Fruit fly (Drosophila melanogaster) whole organism, embryonic: Measurements from ENCODE around the gene Moca-cyp.

Experiments
- Atf-2 ChIP-seq: fragments of 200-800 bp; sonication (Bioruptor generic); optimal IDR thresholded peaks from 2 replicates; lab custom pipeline; 2016; ENCODE audit warnings: missing biosample characterization, missing genetic modification characterization
- Atf6 ChIP-seq: fragments of 200-800 bp; sonication (Bioruptor generic); IDR thresholded peaks from 2 replicates; pipeline ENCODE4 v1.3.6; 2022; ENCODE audit warnings: missing biosample characterization, missing genetic modification characterization
- B-H1 ChIP-seq: fragments of 200-800 bp; sonication (Bioruptor generic); IDR thresholded peaks from 3 replicates; pipeline ENCODE4 v1.3.6; 2022; ENCODE audit warnings: missing biosample characterization, missing genetic modification characterization
- CG10543 ChIP-seq: fragments of 200-800 bp; sonication (Bioruptor generic); optimal IDR thresholded peaks from 3 replicates; lab custom pipeline; 2017; ENCODE audit warnings: missing biosample characterization, mild to moderate bottlenecking, missing genetic modification characterization, moderate library complexity
- CG10959 ChIP-seq: fragments of 200-800 bp; sonication (Bioruptor generic); IDR thresholded peaks from 2 replicates; pipeline ENCODE4 v1.3.6; 2022; ENCODE audit warnings: missing biosample characterization, missing genetic modification characterization
- CG12769 ChIP-seq: fragments of 200-800 bp; sonication (Bioruptor generic); optimal IDR thresholded peaks from 2 replicates; lab custom pipeline; 2019; ENCODE audit warnings: missing biosample characterization, mild to moderate bottlenecking, missing genetic modification characterization, moderate library complexity
- CG2875 ChIP-seq: fragments of 200-800 bp; sonication (Bioruptor generic); optimal IDR thresholded peaks from 2 replicates; lab custom pipeline; 2017; ENCODE audit warnings: missing biosample characterization, mild to moderate bottlenecking, missing genetic modification characterization, missing genetic modification reagents
- CG32767 ChIP-seq: fragments of 200-800 bp; sonication (Bioruptor generic); IDR thresholded peaks from 2 replicates; pipeline ENCODE4 v1.3.6; 2022; ENCODE audit warnings: missing biosample characterization, missing genetic modification characterization
- CG34422 ChIP-seq: fragments of 200-800 bp; sonication (Bioruptor generic); IDR thresholded peaks from 3 replicates; pipeline ENCODE4 v1.3.6; 2022; ENCODE audit warnings: missing biosample characterization, missing genetic modification characterization
- CG3838 ChIP-seq: fragments of 200-800 bp; sonication (Bioruptor generic); optimal IDR thresholded peaks from 3 replicates; lab custom pipeline; 2016; ENCODE audit warnings: missing biosample characterization, missing genetic modification characterization
- CG3847 ChIP-seq: fragments of 200-800 bp; sonication (Bioruptor generic); IDR thresholded peaks from 2 replicates; pipeline ENCODE4 v1.3.6; 2022; ENCODE audit warnings: missing biosample characterization, missing genetic modification characterization
- CG3995 ChIP-seq: fragments of 200-800 bp; sonication (Bioruptor generic); optimal IDR thresholded peaks from 3 replicates; lab custom pipeline; 2016; ENCODE audit warnings: missing biosample characterization, missing genetic modification characterization
- CG4328 ChIP-seq: fragments of 200-800 bp; sonication (Bioruptor generic); optimal IDR thresholded peaks from 3 replicates; lab custom pipeline; 2017; ENCODE audit warnings: missing biosample characterization, missing genetic modification reagents, missing genetic modification characterization
- CG6254 ChIP-seq: fragments of 200-800 bp; sonication (Bioruptor generic); optimal IDR thresholded peaks from 3 replicates; lab custom pipeline; 2017; ENCODE audit warnings: mild to moderate bottlenecking, missing biosample characterization, missing genetic modification reagents, missing genetic modification characterization
- CG7357 ChIP-seq: fragments of 200-800 bp; sonication (Bioruptor generic); IDR thresholded peaks from 3 replicates; pipeline ENCODE4 v1.3.6; 2022; ENCODE audit warnings: missing biosample characterization, missing genetic modification characterization
- CG8765 ChIP-seq: fragments of 200-800 bp; sonication (Bioruptor generic); IDR thresholded peaks from 2 replicates; pipeline ENCODE4 v1.3.6; 2022; ENCODE audit warnings: missing biosample characterization, missing genetic modification characterization
- CG8944 ChIP-seq: fragments of 200-800 bp; sonication (Bioruptor generic); optimal IDR thresholded peaks from 3 replicates; lab custom pipeline; 2016; ENCODE audit warnings: missing biosample characterization, missing genetic modification characterization
- Dek ChIP-seq: fragments of 200-800 bp; sonication (Bioruptor generic); optimal IDR thresholded peaks from 3 replicates; lab custom pipeline; 2019; ENCODE audit warnings: missing biosample characterization, mild to moderate bottlenecking, missing genetic modification characterization, moderate library complexity
- Doc2 ChIP-seq: fragments of 200-800 bp; sonication (Bioruptor generic); IDR thresholded peaks from 2 replicates; pipeline ENCODE4 v1.3.6; 2022; ENCODE audit warnings: missing biosample characterization, missing genetic modification characterization
- Doc3 ChIP-seq: fragments of 200-800 bp; sonication (Bioruptor generic); IDR thresholded peaks from 3 replicates; pipeline ENCODE4 v1.3.6; 2022; ENCODE audit warnings: missing biosample characterization, missing genetic modification characterization; ENCODE audit not compliant: partially characterized antibody
- Ets65A ChIP-seq: fragments of 200-800 bp; sonication (Bioruptor generic); peaks from one replicate; lab custom pipeline; 2016; ENCODE audit warnings: missing biosample characterization, missing genetic modification characterization
- Fer1 ChIP-seq: fragments of 200-800 bp; sonication (Bioruptor generic); optimal IDR thresholded peaks from 2 replicates; lab custom pipeline; 2017; ENCODE audit warnings: missing biosample characterization, mild to moderate bottlenecking, missing genetic modification characterization
- Gug ChIP-seq: fragments of 200-800 bp; sonication (Bioruptor generic); IDR thresholded peaks from 4 replicates; pipeline ENCODE4 v1.3.6; 2022; ENCODE audit warnings: missing biosample characterization, missing genetic modification characterization
- Lhr ChIP-seq: fragments of 200-800 bp; sonication (Bioruptor generic); optimal IDR thresholded peaks from 3 replicates; lab custom pipeline; 2017; ENCODE audit warnings: mild to moderate bottlenecking, missing biosample characterization, missing genetic modification reagents, missing genetic modification characterization
- MTF-1 ChIP-seq: fragments of 200-800 bp; sonication (Bioruptor generic); optimal IDR thresholded peaks from 2 replicates; lab custom pipeline; 2018; ENCODE audit warnings: missing biosample characterization, mild to moderate bottlenecking, missing genetic modification characterization, borderline replicate concordance
- Med ChIP-seq: fragments of 200-800 bp; sonication (Bioruptor generic); peaks from one replicate; lab custom pipeline; 2016; ENCODE audit warnings: missing biosample characterization, missing genetic modification characterization, mild to moderate bottlenecking, inconsistent platforms, moderate library complexity
- NFAT ChIP-seq: fragments of 200-800 bp; sonication (Bioruptor generic); IDR thresholded peaks from 2 replicates; pipeline ENCODE4 v1.3.6; 2022; ENCODE audit warnings: missing biosample characterization, missing genetic modification characterization
- Scr ChIP-seq: fragments of 200-800 bp; sonication (Bioruptor generic); IDR thresholded peaks from 2 replicates; pipeline ENCODE4 v1.3.6; 2022; ENCODE audit warnings: missing biosample characterization, missing genetic modification characterization; ENCODE audit not compliant: partially characterized antibody
- Sry-β ChIP-seq: fragments of 200-800 bp; sonication (Bioruptor generic); optimal IDR thresholded peaks from 2 replicates; lab custom pipeline; 2018; ENCODE audit warnings: missing biosample characterization, mild to moderate bottlenecking, missing genetic modification characterization, moderate library complexity
- ab ChIP-seq: fragments of 200-800 bp; sonication (Bioruptor generic); optimal IDR thresholded peaks from 2 replicates; lab custom pipeline; 2016; ENCODE audit warnings: missing biosample characterization, missing genetic modification characterization
- cas ChIP-seq: fragments of 200-800 bp; sonication (Bioruptor generic); IDR thresholded peaks from 2 replicates; pipeline ENCODE4 v1.3.6; 2022; ENCODE audit warnings: missing biosample characterization, missing genetic modification characterization
- chif ChIP-seq, 2 experiments: fragments of 200-800 bp; sonication (Bioruptor generic); optimal IDR thresholded peaks; 3 replicates each; lab custom pipeline; 2016; ENCODE audit warnings: missing biosample characterization in 2 of 2, missing genetic modification characterization in 2 of 2
- chinmo ChIP-seq: fragments of 200-800 bp; sonication (Bioruptor generic); IDR thresholded peaks from 4 replicates; pipeline ENCODE4 v1.3.6; 2022; ENCODE audit warnings: missing biosample characterization, missing genetic modification characterization; ENCODE audit not compliant: partially characterized antibody
- crol ChIP-seq: fragments of 200-800 bp; sonication (Bioruptor generic); IDR thresholded peaks from 2 replicates; pipeline ENCODE4 v1.3.6; 2022; ENCODE audit warnings: missing biosample characterization, missing genetic modification characterization
- dysf ChIP-seq: fragments of 200-800 bp; sonication (Bioruptor generic); IDR thresholded peaks from 3 replicates; pipeline ENCODE4 v1.3.6; 2022; ENCODE audit warnings: missing biosample characterization, missing genetic modification characterization
- ewg ChIP-seq: fragments of 200-800 bp; sonication (Bioruptor generic); optimal IDR thresholded peaks from 3 replicates; lab custom pipeline; 2017; ENCODE audit warnings: mild to moderate bottlenecking, missing biosample characterization, missing genetic modification reagents, missing genetic modification characterization
- gce ChIP-seq: fragments of 200-800 bp; sonication (Bioruptor generic); IDR thresholded peaks from 3 replicates; pipeline ENCODE4 v1.3.6; 2022; ENCODE audit warnings: missing biosample characterization, missing genetic modification characterization
- her ChIP-seq: fragments of 200-800 bp; sonication (Bioruptor generic); optimal IDR thresholded peaks from 2 replicates; lab custom pipeline; 2016; ENCODE audit warnings: missing biosample characterization, missing genetic modification characterization
- knrl ChIP-seq: fragments of 200-800 bp; sonication (Bioruptor generic); IDR thresholded peaks from 3 replicates; pipeline ENCODE4 v1.3.6; 2022; ENCODE audit warnings: missing biosample characterization, missing genetic modification characterization; ENCODE audit not compliant: partially characterized antibody
- maf-S ChIP-seq: fragments of 200-800 bp; sonication (Bioruptor generic); optimal IDR thresholded peaks from 2 replicates; lab custom pipeline; 2016; ENCODE audit warnings: missing biosample characterization, missing genetic modification characterization
- sens ChIP-seq: fragments of 200-800 bp; sonication (Bioruptor generic); peaks from one replicate; lab custom pipeline; 2016; ENCODE audit warnings: missing biosample characterization, missing genetic modification characterization
- shn ChIP-seq: fragments of 200-800 bp; sonication (Bioruptor generic); optimal IDR thresholded peaks from 3 replicates; lab custom pipeline; 2016; ENCODE audit warnings: missing biosample characterization, missing genetic modification characterization
- slbo ChIP-seq: fragments of 200-800 bp; sonication (Bioruptor generic); IDR thresholded peaks from 2 replicates; pipeline ENCODE4 v1.3.6; 2022; ENCODE audit warnings: missing biosample characterization, missing genetic modification characterization
- sr ChIP-seq: fragments of 200-800 bp; sonication (Bioruptor generic); IDR thresholded peaks from 3 replicates; pipeline ENCODE4 v1.3.6; 2022; ENCODE audit warnings: missing biosample characterization, missing genetic modification characterization
- twi ChIP-seq: fragments of 200-800 bp; optimal IDR thresholded peaks from 2 replicates; lab custom pipeline; 2019; ENCODE audit warnings: missing biosample characterization, mild to moderate bottlenecking, missing genetic modification characterization, moderate library complexity
- vfl ChIP-seq: fragments of 200-800 bp; sonication (Bioruptor generic); optimal IDR thresholded peaks from 2 replicates; lab custom pipeline; 2016; ENCODE audit warnings: missing biosample characterization, missing genetic modification characterization
- vvl ChIP-seq: fragments of 200-800 bp; sonication (Bioruptor generic); IDR thresholded peaks from 2 replicates; pipeline ENCODE4 v1.3.6; 2022; ENCODE audit warnings: missing biosample characterization, missing genetic modification characterization
- zen2 ChIP-seq: fragments of 200-800 bp; sonication (Bioruptor generic); IDR thresholded peaks from 3 replicates; pipeline ENCODE4 v1.3.6; 2022; ENCODE audit warnings: missing biosample characterization, missing genetic modification characterization; ENCODE audit not compliant: partially characterized antibody

Moca-cyp gene

dm6 chr3R:28317151-28317844 is 22.8 kb upstream of the Moca-cyp start (continued):
- TF ChIP-seq Gug, result no peak
- TF ChIP-seq dysf, result 0 out of 3 replicates have a peak, but pooled peaks have one; percentile 12
- no peak for TF ChIP-seq CG3847 (GFP tag; lab: Robert Waterston, UW)
- TF ChIP-seq Atf-2 (GFP tag; lab: Kevin White, UChicago), result no peak
- no peak for TF ChIP-seq CG2875 (GFP tag; lab: Kevin White, UChicago)
- TF ChIP-seq, all 482 proteins: peak for 27

DNA sequence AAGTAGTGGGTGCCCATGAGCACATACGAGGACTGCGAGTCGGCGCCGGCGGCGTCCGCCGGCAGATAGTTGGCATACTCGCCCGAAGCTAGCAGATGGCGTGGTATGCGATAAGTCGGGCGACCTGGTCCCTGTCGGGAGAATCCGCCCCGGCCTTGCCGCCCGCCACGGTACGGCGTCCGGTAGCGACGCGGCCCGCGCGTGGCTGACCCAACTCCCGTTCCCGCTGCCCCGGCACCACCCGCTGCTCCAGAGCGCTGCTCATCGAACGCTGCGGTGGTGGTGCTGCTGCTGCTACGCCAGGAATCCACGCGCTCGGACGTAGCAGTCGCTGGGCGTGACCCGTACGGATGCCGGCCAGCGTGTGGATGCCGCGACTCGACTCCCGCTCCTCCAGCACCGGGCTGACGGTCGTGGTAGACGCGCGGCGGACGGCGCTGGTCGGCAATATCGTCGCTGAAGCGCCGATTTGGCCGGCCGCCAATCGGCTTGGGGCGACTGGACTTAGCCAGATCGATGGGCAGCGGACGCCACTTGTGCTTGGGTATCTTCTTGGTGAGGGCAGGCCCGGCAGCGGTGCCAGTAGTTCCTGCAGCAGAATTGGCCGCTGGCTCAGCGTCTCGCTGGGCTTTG is 16.3 kb upstream of the Moca-cyp start:
- TF ChIP-seq maf-S (GFP tag; lab: Kevin White, UChicago), result no peak
- 0 out of 2 replicates have a peak, but pooled peaks have one; percentile 40 for TF ChIP-seq Atf6 (GFP tag; lab: Robert Waterston, UW)
- TF ChIP-seq Scr (GFP tag; lab: Robert Waterston, UW), result 0 out of 2 replicates have a peak, but pooled peaks have one; percentile 15
- TF ChIP-seq Doc3 (GFP tag; lab: Robert Waterston, UW), result 0 out of 3 replicates have a peak, but pooled peaks have one; percentile 40
- TF ChIP-seq slbo (GFP tag; lab: Robert Waterston, UW), result 0 out of 2 replicates have a peak, but pooled peaks have one; percentile 7
- peak; percentile 13 for TF ChIP-seq CG10543 (GFP tag; lab: Kevin White, UChicago)
- no peak for TF ChIP-seq Sry-β (GFP tag; lab: Kevin White, UChicago)
- TF ChIP-seq CG32767 (GFP tag; lab: Robert Waterston, UW), result no peak
- no peak for TF ChIP-seq Doc2 (GFP tag; lab: Robert Waterston, UW)
- TF ChIP-seq cas, result no peak
- no peak for TF ChIP-seq CG8765 (GFP tag; lab: Robert Waterston, UW)
- peak; percentile 64 for TF ChIP-seq Med (GFP tag; lab: Kevin White, UChicago)
- peak; percentile 52; the same call in 1 of the 3 replicates for TF ChIP-seq zen2 (GFP tag; lab: Robert Waterston, UW)
- no peak for TF ChIP-seq her (GFP tag; lab: Kevin White, UChicago)
- TF ChIP-seq Lhr (GFP tag; lab: Kevin White, UChicago), result no peak
- no peak for TF ChIP-seq B-H1 (GFP tag; lab: Robert Waterston, UW)
- no peak for TF ChIP-seq vvl (GFP tag; lab: Robert Waterston, UW)
- 0 out of 4 replicates have a peak, but pooled peaks have one; percentile 10 for TF ChIP-seq chinmo (GFP tag; lab: Robert Waterston, UW)
- TF ChIP-seq knrl (GFP tag; lab: Robert Waterston, UW), result 0 out of 3 replicates have a peak, but pooled peaks have one; percentile 25
- no peak for TF ChIP-seq CG6254 (GFP tag; lab: Kevin White, UChicago)
- no peak for TF ChIP-seq chif (GFP tag; optimal IDR thresholded peaks at IDR 0.05; lab: Kevin White, UChicago)
- peak; percentile 94 for TF ChIP-seq Ets65A
- TF ChIP-seq CG12769, result peak; percentile 78
- TF ChIP-seq MTF-1 (GFP tag; lab: Kevin White, UChicago), result no peak
- 0 out of 3 replicates have a peak, but pooled peaks have one; percentile 10 for TF ChIP-seq CG7357 (GFP tag; lab: Robert Waterston, UW)
- TF ChIP-seq crol, result 0 out of 2 replicates have a peak, but pooled peaks have one; percentile 17
- no peak for TF ChIP-seq Dek (tag; lab: Kevin White, UChicago)
- TF ChIP-seq ab (GFP tag; lab: Kevin White, UChicago), result no peak
- peak; percentile 31 for TF ChIP-seq sens (GFP tag; lab: Kevin White, UChicago)
- TF ChIP-seq sr, result 0 out of 3 replicates have a peak, but pooled peaks have one; percentile 27

- no peak for TF ChIP-seq gce
- TF ChIP-seq CG10959 (GFP tag; lab: Robert Waterston, UW), result no peak
- no peak for TF ChIP-seq vfl
- no peak for TF ChIP-seq shn (GFP tag; lab: Kevin White, UChicago)
- no peak for TF ChIP-seq CG34422 (GFP tag; lab: Robert Waterston, UW)
- no peak for TF ChIP-seq NFAT (GFP tag; lab: Robert Waterston, UW)
- TF ChIP-seq Fer1 (GFP tag; lab: Kevin White, UChicago), result no peak
- no peak for TF ChIP-seq twi (tag; lab: Kevin White, UChicago)
- no peak for TF ChIP-seq CG4328 (GFP tag; lab: Kevin White, UChicago)
- no peak for TF ChIP-seq CG3995 (GFP tag; lab: Kevin White, UChicago)
- no peak for TF ChIP-seq CG3838 (GFP tag; lab: Kevin White, UChicago)
- no peak for TF ChIP-seq CG8944 (GFP tag; lab: Kevin White, UChicago)
- TF ChIP-seq ewg, result no peak
These were observed 15.3 kb upstream of the Moca-cyp start for dm6 chr3R:28324834-28325233.
